Fruit fly (Drosophila melanogaster): ENCODE results near the gene CG3402.

- TF ChIP-seq CG12768 (GFP tag; optimal IDR thresholded peaks at IDR 0.05) (no peak), pad (GFP tag; optimal IDR thresholded peaks at IDR 0.05) (peak; percentile 81), ovo (GFP tag; optimal IDR thresholded peaks at IDR 0.05) (peak; percentile 81), cnc (optimal IDR thresholded peaks at IDR 0.05) (no peak), CG14711 (tag; optimal IDR thresholded peaks at IDR 0.05) (peak; percentile 72), CG11617 (GFP tag; optimal IDR thresholded peaks at IDR 0.05) (peak; percentile 62), kay (GFP tag; ENCODE audit: borderline replicate concordance) (no peak), toe (GFP tag; optimal IDR thresholded peaks at IDR 0.05) (no peak), Crg-1 (GFP tag; optimal IDR thresholded peaks at IDR 0.05) (peak; percentile 22), CG7101 (tag; optimal IDR thresholded peaks at IDR 0.05) (peak; percentile 69), CG5204 (GFP tag; optimal IDR thresholded peaks at IDR 0.05) (no peak)
These were observed 12.2 kb downstream of the CG3402 start for dm6 chr3L:640324-640974.

Measured in whole organism, adult.